Fruit fly (Drosophila melanogaster): Measurements from ENCODE around the gene CG44838.

Gene CG44838

DNA sequence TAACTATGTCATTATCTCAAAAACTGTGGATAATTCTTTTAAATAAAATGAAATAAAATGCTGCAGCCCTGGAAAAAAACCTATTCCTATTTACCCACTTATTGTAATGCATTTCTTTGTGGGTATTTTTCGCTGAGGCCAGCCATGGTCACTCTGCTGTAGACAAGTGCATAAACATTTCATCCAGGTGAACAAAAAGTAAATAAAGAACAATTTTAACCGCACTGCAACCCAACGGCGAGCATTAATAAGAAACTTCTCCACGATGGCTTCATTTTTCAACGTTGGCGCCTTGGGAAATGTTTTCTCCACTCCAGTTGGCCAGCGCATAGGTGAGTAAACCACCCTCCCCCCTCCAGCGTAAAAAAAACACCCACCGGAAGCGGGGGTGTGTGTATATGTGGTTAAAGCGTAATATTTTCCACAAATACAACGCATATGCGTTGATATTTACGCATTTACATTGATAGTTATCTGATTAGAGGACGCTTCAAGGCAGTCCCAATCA lies 14.1 kb upstream of the CG44838 start, which contains the start of gene CG3529:
Gene CG3529, plus strand, starts transcription at position 134 of the 508 bp plus-strand sequence.
- TF ChIP-seq psq (optimal IDR thresholded peaks at IDR 0.05), result no peak
- no peak for TF ChIP-seq Myc (optimal IDR thresholded peaks at IDR 0.05)
- TF ChIP-seq ttk (optimal IDR thresholded peaks at IDR 0.05), result no peak
- no peak for TF ChIP-seq Sin3A (optimal IDR thresholded peaks at IDR 0.05)
- no peak for TF ChIP-seq insv (optimal IDR thresholded peaks at IDR 0.05)
- no peak for TF ChIP-seq h (optimal IDR thresholded peaks at IDR 0.05)

DNA sequence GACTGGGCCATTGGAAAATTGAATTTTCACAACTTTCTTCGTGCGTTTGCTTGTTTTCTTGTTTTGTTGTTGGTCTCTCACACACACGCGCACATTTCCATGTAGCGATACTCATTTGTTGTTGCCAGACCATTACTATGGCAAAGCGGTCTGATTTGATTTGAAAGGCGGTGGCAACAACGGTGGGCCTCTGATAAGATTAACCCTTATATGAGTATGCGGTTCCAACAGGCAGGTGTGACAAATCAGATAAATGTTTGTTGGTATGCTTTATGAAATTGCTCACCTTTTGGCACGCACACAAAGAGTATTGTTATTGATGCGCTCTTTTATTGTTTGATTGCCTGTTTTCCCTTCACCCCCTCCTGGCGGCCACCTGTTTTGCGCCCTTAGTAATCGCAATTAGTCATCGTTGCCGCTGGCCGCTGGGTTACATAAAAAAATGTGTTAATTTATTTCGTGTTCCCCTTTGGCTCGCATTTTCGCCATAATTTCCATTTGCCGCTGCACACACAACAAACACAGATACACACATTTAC lies 13.5 kb upstream of the CG44838 start:
- TF ChIP-seq ttk (optimal IDR thresholded peaks at IDR 0.05) (no peak), psq (optimal IDR thresholded peaks at IDR 0.05) (no peak), Sin3A (optimal IDR thresholded peaks at IDR 0.05) (no peak), h (optimal IDR thresholded peaks at IDR 0.05) (no peak), Myc (optimal IDR thresholded peaks at IDR 0.05) (no peak), insv (optimal IDR thresholded peaks at IDR 0.05) (no peak)

DNA sequence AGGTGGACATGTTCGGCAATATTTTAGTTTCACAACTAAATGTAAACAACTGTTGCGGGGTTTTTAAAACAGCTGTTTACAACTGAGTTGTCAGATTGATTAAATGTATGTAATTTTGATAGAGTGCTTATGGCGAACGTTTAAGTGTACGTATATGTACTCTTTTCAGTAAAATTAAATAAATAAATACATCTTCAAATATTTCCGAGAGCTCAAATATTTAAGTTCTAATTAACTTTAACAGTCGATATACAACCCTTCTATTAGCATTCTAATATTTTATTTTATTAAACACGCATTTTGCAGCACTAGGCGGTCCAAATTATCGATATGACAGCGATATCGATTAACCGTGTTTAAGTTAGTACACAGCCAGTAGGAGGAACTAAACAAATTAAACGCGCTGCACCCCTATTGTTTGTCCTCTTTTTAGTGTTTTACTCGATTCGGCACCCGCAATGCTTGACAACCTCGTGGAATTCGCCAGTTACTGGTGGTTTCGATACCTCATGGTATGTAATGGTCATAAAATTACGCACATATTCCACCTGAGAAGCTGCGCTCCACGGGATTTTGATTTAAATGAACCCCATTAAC lies 9.2 kb upstream of the CG44838 start, which contains the start of the genes CG3448 and ghi:
Gene CG3448, minus strand, starts transcription at position 51 of the 597 bp plus-strand sequence.
Gene ghi, plus strand, starts transcription at position 355 of the 597 bp plus-strand sequence.
- TF ChIP-seq Sin3A (optimal IDR thresholded peaks at IDR 0.05), result no peak
- TF ChIP-seq psq (optimal IDR thresholded peaks at IDR 0.05), result no peak
- TF ChIP-seq Myc (optimal IDR thresholded peaks at IDR 0.05), result no peak
- no peak for TF ChIP-seq h (optimal IDR thresholded peaks at IDR 0.05)
- no peak for TF ChIP-seq ttk (optimal IDR thresholded peaks at IDR 0.05)
- TF ChIP-seq insv (optimal IDR thresholded peaks at IDR 0.05), result no peak

DNA sequence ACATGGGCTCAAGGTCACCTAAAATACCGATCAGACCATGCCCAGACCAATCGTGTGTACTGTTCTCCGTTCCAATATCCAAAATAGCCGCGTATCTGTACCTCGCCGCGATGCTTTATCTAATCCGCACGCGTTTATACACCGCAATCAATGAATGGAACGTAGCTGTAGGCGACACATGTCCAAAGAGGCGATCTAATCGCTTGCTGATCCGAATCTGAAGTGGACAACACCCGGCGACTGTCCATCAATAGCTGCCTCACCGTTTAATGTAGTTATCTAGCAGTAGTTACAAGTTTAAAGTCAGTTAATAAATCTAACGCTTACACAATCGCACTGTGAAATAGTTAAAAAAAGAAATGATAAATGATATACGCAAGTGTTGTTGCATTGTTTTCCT lies 8.4 kb upstream of the CG44838 start:
- TF ChIP-seq insv (optimal IDR thresholded peaks at IDR 0.05), result no peak
- TF ChIP-seq Sin3A (optimal IDR thresholded peaks at IDR 0.05), result no peak
- no peak for TF ChIP-seq Myc (optimal IDR thresholded peaks at IDR 0.05)
- no peak for TF ChIP-seq ttk (optimal IDR thresholded peaks at IDR 0.05)
- no peak for TF ChIP-seq h (optimal IDR thresholded peaks at IDR 0.05)
- TF ChIP-seq psq (optimal IDR thresholded peaks at IDR 0.05), result no peak

DNA sequence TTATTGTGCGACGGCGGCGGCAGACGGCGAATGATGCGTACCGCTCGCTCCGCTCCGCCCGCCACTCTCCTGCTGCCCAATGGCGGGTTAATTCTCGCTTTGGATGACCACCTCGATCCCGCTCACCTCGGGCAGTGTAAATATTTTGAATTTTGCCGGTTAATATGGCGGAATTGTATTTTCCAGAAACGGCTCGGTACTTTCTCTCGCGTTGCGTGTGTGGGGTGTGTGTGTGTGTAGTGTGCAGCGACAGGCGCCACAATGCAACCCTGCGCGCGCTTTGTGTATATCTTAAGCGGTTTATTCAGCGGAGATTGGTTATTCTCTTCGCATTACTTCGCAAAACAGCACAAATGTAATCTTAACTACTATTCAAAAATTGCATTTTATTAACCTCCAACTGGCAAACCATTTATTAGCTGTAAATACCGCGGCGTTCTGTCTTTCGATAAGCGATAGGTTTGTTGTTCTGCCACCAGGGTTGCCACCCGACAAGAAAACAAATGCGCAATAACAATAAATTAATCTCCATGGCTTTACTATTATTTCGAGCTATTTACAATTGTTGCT lies 4.9 kb upstream of the CG44838 start, which contains the start of the genes phol and CG3552:
Gene phol, minus strand, starts transcription at position 463 of the 570 bp plus-strand sequence.
Gene CG3552, plus strand, starts transcription at position 500 of the 570 bp plus-strand sequence.
- TF ChIP-seq ttk (optimal IDR thresholded peaks at IDR 0.05) (no peak), Sin3A (optimal IDR thresholded peaks at IDR 0.05) (no peak), h (optimal IDR thresholded peaks at IDR 0.05) (no peak), psq (optimal IDR thresholded peaks at IDR 0.05) (no peak), insv (optimal IDR thresholded peaks at IDR 0.05) (no peak), Myc (optimal IDR thresholded peaks at IDR 0.05) (no peak)

DNA sequence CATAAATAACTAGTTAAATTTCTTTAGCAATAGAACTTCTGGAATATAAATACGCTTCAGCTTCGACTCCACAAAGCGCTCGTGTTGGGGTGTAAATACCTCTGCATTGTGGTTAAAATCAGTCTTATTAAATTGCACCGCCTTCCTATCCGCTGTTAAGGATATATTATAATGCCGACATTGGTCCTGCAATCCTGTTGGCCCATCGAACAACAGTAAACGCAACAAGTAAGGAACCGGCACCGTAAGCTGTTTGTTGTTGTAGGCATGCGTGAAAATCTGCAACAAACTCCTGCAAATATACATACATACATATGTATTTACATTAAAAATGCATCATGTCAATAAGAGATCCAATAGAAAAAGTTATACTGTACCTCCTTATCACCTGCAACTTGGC lies 4.5 kb upstream of the CG44838 start:
- no peak for TF ChIP-seq h (optimal IDR thresholded peaks at IDR 0.05)

DNA sequence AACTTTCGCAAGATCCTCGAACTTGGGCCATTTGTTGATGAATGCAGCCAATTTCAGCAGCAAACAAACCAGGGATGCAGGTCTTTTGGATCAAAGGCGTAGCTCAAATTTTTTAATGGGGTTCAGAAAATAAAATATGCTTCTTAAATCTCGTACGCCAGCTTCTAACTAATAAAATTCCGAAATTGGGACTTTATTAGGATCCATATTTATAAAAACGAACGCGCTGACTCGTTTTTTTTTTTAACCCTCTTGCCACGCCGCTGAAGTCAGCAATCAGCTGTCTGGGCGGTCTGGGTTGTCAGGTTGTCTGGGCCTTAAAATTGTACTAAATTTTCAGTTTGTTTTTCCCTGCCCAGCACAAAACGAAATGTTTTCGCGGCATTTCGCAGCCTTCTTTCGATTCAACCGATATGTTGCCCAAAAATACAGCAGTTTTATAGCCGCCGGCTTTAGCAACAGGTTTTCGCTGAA lies 3.2 kb upstream of the CG44838 start, which contains the start of gene CG3437:
Gene CG3437, minus strand, starts transcription at position 51 of the 474 bp plus-strand sequence.
- TF ChIP-seq Myc (optimal IDR thresholded peaks at IDR 0.05), result no peak
- no peak for TF ChIP-seq insv (optimal IDR thresholded peaks at IDR 0.05)
- no peak for TF ChIP-seq ttk (optimal IDR thresholded peaks at IDR 0.05)
- TF ChIP-seq h (optimal IDR thresholded peaks at IDR 0.05), result no peak
- no peak for TF ChIP-seq Sin3A (optimal IDR thresholded peaks at IDR 0.05)
- TF ChIP-seq psq (optimal IDR thresholded peaks at IDR 0.05), result no peak

DNA sequence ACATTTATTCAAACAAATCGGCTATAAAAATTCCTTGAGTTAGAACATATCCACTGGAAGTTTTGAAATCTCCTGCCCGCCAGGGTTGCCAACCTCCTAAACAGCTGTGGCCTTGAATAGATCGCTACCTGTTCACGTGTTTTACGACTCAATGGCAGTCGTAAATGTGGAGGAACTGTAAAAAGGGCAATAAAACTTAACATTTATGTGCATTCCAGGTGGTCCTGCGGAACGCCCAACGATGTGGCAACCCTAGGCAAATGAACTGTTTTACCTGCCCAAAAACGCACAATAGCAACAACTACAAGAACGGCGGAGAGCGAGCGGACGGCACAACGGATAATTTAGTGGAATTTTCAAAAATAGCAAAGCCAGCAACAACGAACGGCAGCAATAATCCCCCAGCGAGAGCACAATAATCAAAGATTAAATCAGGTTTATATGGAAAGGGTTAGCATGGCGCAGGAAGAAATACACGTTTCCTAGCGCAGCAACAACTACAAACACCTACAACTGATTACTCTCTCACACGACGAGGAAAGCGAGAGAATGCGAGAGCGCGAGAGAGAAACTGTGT lies 908 bp downstream of the CG44838 start:
- TF ChIP-seq h (optimal IDR thresholded peaks at IDR 0.05) (no peak), Sin3A (optimal IDR thresholded peaks at IDR 0.05) (no peak), ttk (optimal IDR thresholded peaks at IDR 0.05) (no peak), psq (optimal IDR thresholded peaks at IDR 0.05) (no peak), Myc (optimal IDR thresholded peaks at IDR 0.05) (no peak), insv (optimal IDR thresholded peaks at IDR 0.05) (no peak)

DNA sequence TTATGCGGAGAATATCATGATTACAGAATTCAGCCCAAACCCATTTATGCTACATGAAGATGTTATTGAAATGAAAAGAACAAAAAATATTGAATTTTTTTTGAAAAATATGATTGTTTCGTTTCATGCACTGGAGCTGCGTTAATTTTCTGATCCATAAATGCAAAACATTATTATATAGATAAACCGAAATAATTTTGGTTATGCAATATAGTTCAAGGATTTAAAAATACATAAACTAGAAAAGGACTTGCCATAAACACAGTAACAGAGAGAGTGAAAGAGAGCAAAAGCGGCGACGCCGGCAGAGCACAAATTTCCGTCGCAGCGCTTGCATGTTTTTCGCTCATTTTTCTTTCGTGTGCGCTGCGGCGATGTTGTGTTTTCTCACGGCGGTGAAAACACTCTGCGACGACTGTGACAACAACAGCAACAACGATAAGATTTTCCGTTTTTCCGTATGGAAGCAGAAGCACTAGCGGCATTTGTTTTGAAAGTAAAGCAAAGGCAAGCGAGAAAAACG lies 1.5 kb downstream of the CG44838 start:
- no peak for TF ChIP-seq psq (optimal IDR thresholded peaks at IDR 0.05)
- TF ChIP-seq insv (optimal IDR thresholded peaks at IDR 0.05), result no peak

DNA sequence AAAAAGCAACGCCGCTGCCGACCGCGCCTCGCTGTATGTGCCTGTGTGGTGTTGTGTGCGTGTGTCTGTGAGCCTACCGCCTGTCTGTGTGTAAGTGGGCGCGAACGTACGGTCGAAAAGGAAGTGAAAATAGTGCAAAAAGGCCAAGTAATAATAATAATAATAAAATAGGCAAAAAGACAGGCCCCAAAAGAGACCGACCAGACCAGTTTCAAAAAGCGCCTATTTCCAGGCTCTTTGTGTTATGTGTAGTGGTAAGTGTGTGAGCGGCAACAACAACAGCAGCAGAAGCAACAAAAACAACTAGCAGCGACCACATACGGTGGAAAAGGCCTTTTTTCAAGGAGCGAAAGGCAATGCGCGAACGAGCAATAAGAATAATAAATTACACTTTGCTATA lies 1.9 kb downstream of the CG44838 start:
- TF ChIP-seq psq (optimal IDR thresholded peaks at IDR 0.05) (no peak), Myc (optimal IDR thresholded peaks at IDR 0.05) (no peak), h (optimal IDR thresholded peaks at IDR 0.05) (no peak), ttk (optimal IDR thresholded peaks at IDR 0.05) (no peak), insv (optimal IDR thresholded peaks at IDR 0.05) (no peak), Sin3A (optimal IDR thresholded peaks at IDR 0.05) (no peak)

DNA sequence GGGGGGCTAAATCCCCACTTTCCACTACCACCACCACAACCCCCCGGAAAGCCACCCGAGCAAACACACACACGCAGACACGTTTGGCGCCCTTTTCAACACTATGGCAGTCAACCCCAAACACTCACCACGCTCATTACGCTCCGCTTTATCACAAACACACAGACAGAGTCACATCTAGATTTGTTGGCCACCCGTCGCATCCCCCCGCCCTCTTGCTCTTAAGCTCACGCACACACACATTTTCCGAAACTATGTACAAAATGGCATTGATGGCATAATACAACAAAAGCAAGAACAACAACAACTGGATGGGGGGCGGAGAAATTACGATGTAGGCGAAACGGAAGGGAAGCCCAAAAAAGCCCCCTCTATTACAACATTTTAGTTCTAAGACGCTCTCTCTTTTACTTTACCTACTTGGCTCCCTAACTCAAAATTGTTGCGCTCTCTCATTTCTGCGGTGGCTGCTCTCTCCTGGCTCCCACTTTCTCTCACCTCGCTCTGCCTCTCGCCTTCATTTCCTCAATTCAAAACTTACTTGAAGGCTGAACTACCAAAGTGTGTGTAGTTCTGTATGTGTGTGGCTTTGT lies 4.9 kb downstream of the CG44838 start:
- TF ChIP-seq h (optimal IDR thresholded peaks at IDR 0.05) (no peak), insv (optimal IDR thresholded peaks at IDR 0.05) (no peak), ttk (optimal IDR thresholded peaks at IDR 0.05) (no peak), Myc (optimal IDR thresholded peaks at IDR 0.05) (no peak), psq (optimal IDR thresholded peaks at IDR 0.05) (no peak), Sin3A (optimal IDR thresholded peaks at IDR 0.05) (no peak)
